Fruit fly (Drosophila melanogaster) whole organism: ENCODE measurements around the gene CG43673.

Source experiments
- CG8478 ChIP-seq: fragments of >200 bp; optimal IDR thresholded peaks from 2 replicates; lab custom pipeline; 2018; ENCODE audit warnings: inconsistent platforms
- Dll ChIP-seq: fragments of >200 bp; optimal IDR thresholded peaks from 2 replicates; lab custom pipeline; 2017
- EcR ChIP-seq, 2 experiments: fragments of >200 bp; optimal IDR thresholded peaks; 2 replicates each; lab custom pipeline; 2017; ENCODE audit warnings: missing biosample characterization in 2 of 2, missing genetic modification characterization in 2 of 2, missing genetic modification reagents in 2 of 2
- pan ChIP-seq: fragments of >200 bp; optimal IDR thresholded peaks from 2 replicates; lab custom pipeline; 2017
- psq ChIP-seq: fragments of >200 bp; optimal IDR thresholded peaks from 2 replicates; lab custom pipeline; 2017
- usp ChIP-seq: fragments of >200 bp; optimal IDR thresholded peaks from 2 replicates; lab custom pipeline; 2017; ENCODE audit warnings: missing biosample characterization, missing genetic modification characterization, mixed read lengths

The CG43673 gene

DNA sequence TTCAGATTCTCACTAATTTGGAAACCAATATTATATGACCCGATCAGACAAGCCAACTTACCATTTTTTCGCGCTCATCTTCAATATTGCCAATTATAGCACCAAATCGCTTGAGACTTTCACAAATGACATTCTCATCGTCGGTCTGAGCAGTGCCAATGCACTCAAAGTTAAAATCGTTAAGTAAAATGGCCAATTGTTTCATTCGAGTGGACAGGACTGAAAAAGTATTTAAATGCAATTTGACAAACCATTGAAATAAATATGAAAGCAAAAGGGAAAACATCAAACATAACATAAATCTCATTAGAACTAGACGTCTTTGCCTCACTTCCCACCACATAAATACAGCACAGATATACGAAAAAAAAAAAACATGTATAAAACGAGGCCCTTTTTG lies 22.9 kb upstream of the CG43673 start, which contains the start of gene CG8260:
Gene CG8260, plus strand, starts transcription at position 301 of the 400 bp plus-strand sequence.
- no peak for TF ChIP-seq CG8478

DNA sequence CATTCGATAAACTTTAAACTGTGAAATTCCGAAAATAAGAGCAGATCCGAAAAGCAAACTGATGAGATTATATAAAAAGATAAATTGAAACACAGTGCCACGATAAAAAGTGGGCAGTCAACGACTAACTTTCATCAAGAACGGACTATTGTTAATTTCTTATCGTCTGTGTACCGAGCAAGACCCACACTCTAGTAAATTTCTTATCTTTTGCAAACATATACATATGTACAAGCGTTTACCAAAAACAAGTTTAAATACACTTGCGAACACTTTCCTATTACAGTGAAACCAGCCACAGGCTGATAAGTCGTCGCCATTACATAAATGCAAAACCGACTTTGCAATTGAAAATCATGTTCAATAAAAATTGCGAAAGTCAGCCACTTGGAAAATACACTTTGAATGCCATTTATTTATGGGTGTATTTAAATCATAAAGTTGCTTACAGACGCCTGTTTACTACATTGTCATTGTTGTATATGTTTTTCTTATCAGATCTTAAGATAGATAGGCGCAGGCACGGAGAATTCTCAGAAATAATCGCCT lies 20.2 kb upstream of the CG43673 start:
- TF ChIP-seq psq (lab: Kevin White, UChicago) (no peak), pan (lab: Kevin White, UChicago) (no peak), CG8478 (no peak), Dll (lab: Kevin White, UChicago) (no peak), usp (GFP tag; lab: Kevin White, UChicago) (no peak)

dm6 chrX:15759752-15760446 lies 19.0 kb upstream of the CG43673 start:
- TF ChIP-seq usp (GFP tag; lab: Kevin White, UChicago) (no peak), psq (lab: Kevin White, UChicago) (no peak), pan (lab: Kevin White, UChicago) (peak; percentile 32)

- TF ChIP-seq Dll (lab: Kevin White, UChicago) = no peak
- TF ChIP-seq pan (lab: Kevin White, UChicago) = no peak
- TF ChIP-seq CG8478 = no peak
- TF ChIP-seq usp (GFP tag; lab: Kevin White, UChicago) = no peak
Measured at dm6 chrX:15760447-15761297, 18.3 kb upstream of the CG43673 start, which contains the start of the genes Graf and mRpL3. Gene Graf, minus strand, starts transcription at chrX:15760733. Gene mRpL3, plus strand, starts transcription at chrX:15761248.

dm6 chrX:15761298-15761640 lies 17.7 kb upstream of the CG43673 start:
- TF ChIP-seq usp (GFP tag; lab: Kevin White, UChicago) (no peak), psq (lab: Kevin White, UChicago) (no peak), CG8478 (no peak), pan (lab: Kevin White, UChicago) (no peak), EcR (GFP tag; optimal IDR thresholded peaks at IDR 0.05; lab: Kevin White, UChicago) (no peak), Dll (lab: Kevin White, UChicago) (no peak)

DNA sequence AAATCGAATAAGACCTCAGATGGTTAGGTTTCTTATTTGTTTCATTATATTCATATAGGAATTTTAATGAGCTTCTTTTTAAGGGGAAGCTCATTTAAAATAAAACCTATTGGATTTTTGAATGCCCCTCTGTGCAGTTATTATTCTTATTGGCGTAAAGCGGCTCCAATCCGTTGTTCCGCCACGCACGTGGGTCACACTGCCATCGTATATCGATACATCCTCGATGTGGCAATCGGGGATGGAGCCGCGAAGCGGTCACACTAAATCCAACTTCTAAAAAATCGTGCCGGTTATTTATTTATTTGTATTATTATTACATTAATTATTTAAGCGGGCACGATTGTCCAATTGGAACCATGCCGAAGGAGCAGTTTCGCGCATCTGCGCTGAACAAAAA lies 16.2 kb upstream of the CG43673 start, which contains the start of gene Polr3A:
Gene Polr3A, plus strand, starts transcription at position 234 of the 400 bp plus-strand sequence.
- TF ChIP-seq CG8478 (no peak), EcR (GFP tag; optimal IDR thresholded peaks at IDR 0.05; lab: Kevin White, UChicago) (no peak), usp (GFP tag; lab: Kevin White, UChicago) (no peak), Dll (lab: Kevin White, UChicago) (no peak), psq (lab: Kevin White, UChicago) (no peak), pan (lab: Kevin White, UChicago) (no peak)

DNA sequence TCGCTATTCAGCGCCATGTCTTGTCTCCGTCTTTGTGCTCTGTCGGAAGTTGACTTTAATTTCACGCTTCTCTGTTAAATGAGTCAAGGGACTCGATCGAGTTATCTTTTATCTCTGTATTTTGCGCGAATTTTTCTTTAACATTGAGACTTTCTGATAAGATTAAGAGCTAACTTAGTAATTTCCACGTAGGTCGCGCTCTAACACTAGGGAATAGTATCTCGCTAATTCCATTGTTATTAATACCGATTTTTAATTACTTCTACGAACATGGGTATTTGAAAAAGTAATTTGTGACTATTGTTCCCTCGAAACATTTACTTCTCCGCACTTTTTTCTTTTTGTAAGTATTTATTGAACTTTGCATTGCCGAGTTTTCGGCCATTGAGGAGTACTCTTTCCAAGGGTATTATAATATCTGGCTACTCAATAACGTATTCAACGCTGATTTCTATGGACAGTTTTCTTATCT lies 12.5 kb upstream of the CG43673 start, which contains the start of gene CG8952:
Gene CG8952, minus strand, starts transcription at position 51 of the 472 bp plus-strand sequence.
- TF ChIP-seq psq (lab: Kevin White, UChicago) = no peak
- TF ChIP-seq usp (GFP tag; lab: Kevin White, UChicago) = no peak
- TF ChIP-seq pan (lab: Kevin White, UChicago) = no peak
- TF ChIP-seq Dll (lab: Kevin White, UChicago) = no peak
- no peak for TF ChIP-seq EcR (GFP tag; optimal IDR thresholded peaks at IDR 0.05; lab: Kevin White, UChicago)
- no peak for TF ChIP-seq CG8478

- TF ChIP-seq usp (GFP tag; lab: Kevin White, UChicago) (no peak), pan (lab: Kevin White, UChicago) (no peak), psq (lab: Kevin White, UChicago) (no peak), Dll (lab: Kevin White, UChicago) (no peak), EcR (GFP tag; optimal IDR thresholded peaks at IDR 0.05; lab: Kevin White, UChicago) (no peak), CG8478 (no peak)
Measured at dm6 chrX:15769457-15769856, 9.5 kb upstream of the CG43673 start, which contains the start of gene CG33172. Gene CG33172, plus strand, starts transcription at chrX:15769664.

DNA sequence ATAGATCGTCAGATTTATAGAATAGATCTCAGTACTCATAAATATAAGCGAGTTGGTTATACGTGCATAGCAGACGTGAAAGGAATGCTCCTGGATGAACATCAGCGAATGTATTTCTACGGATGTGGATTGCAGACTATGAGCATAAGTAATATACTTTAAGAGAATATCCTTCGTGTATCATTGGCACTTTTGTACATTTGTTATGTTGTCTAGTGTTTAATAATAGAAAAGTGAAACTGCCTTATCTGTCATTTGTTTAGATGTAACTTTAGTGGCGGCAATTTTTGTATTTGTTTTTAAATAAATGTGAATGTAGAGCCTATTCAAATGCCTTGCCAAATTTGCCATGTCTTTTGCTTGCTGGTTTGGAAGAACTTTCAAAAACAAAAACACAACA lies 6.3 kb upstream of the CG43673 start, which contains the start of gene CG43672:
Gene CG43672, plus strand, starts transcription at position 301 of the 400 bp plus-strand sequence.
- TF ChIP-seq CG8478 = no peak
- TF ChIP-seq psq (lab: Kevin White, UChicago) = no peak
- no peak for TF ChIP-seq pan (lab: Kevin White, UChicago)
- no peak for TF ChIP-seq EcR (GFP tag; optimal IDR thresholded peaks at IDR 0.05; lab: Kevin White, UChicago)
- TF ChIP-seq Dll (lab: Kevin White, UChicago) = no peak

DNA sequence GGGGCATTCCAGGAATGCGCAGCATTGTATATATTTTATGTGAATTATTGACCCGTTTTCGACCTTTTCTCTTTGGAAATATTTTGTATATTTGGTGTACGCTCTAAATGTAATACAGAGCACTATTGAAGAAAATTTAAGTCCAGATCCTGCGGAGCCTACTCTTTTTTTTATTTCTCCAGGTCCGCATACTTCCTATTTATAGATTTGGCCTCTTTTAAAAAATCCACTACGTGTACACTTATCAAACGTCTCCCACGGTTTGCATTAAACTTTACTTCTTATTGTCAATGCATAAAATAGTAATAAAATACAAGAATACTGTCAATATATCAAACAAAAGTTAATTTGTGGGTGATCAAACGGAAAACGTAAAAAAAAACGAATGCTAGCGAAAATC lies 4.7 kb downstream of the CG43673 start, which contains the start of gene Efhc1.1:
Gene Efhc1.1, minus strand, starts transcription at position 101 of the 400 bp plus-strand sequence.
- TF ChIP-seq usp (GFP tag; lab: Kevin White, UChicago) = no peak
- TF ChIP-seq Dll (lab: Kevin White, UChicago) = no peak
- no peak for TF ChIP-seq CG8478
- no peak for TF ChIP-seq psq (lab: Kevin White, UChicago)
- TF ChIP-seq pan (lab: Kevin White, UChicago) = no peak
- no peak for TF ChIP-seq EcR (GFP tag; optimal IDR thresholded peaks at IDR 0.05; lab: Kevin White, UChicago)
